Fruit fly (Drosophila melanogaster): Measurements from ENCODE around the gene bab2.
A peak's percentile ranks its signal among the peaks of the same experiment; 100 is the strongest.

Gene bab2

dm6 chr3L:1096944-1097911, 79.8 kb downstream of the bab2 start:
- TF ChIP-seq Clk (GFP tag; optimal IDR thresholded peaks at IDR 0.05) (no peak), CG1620 (GFP tag; optimal IDR thresholded peaks at IDR 0.05) (no peak)

- TF ChIP-seq bab1 (GFP tag; optimal IDR thresholded peaks at IDR 0.05) (no peak), toe (GFP tag; optimal IDR thresholded peaks at IDR 0.05) (no peak), Mnt (GFP tag; optimal IDR thresholded peaks at IDR 0.05) (no peak), Clk (GFP tag; optimal IDR thresholded peaks at IDR 0.05) (no peak), cnc (optimal IDR thresholded peaks at IDR 0.05) (no peak), CG7101 (tag; optimal IDR thresholded peaks at IDR 0.05) (no peak), CG14711 (tag; optimal IDR thresholded peaks at IDR 0.05) (no peak), CG12768 (GFP tag; optimal IDR thresholded peaks at IDR 0.05) (no peak), pad (GFP tag; optimal IDR thresholded peaks at IDR 0.05) (no peak), CG1620 (GFP tag; optimal IDR thresholded peaks at IDR 0.05) (no peak), tj (GFP tag; optimal IDR thresholded peaks at IDR 0.05) (no peak), cic (GFP tag; optimal IDR thresholded peaks at IDR 0.05) (no peak), kay (GFP tag; ENCODE audit: borderline replicate concordance) (no peak), CG33017 (tag; optimal IDR thresholded peaks at IDR 0.05) (no peak), CG5204 (GFP tag; optimal IDR thresholded peaks at IDR 0.05) (no peak), Crg-1 (GFP tag; optimal IDR thresholded peaks at IDR 0.05) (no peak), CG11617 (GFP tag; optimal IDR thresholded peaks at IDR 0.05) (no peak), Hr96 (GFP tag; optimal IDR thresholded peaks at IDR 0.05) (no peak), ovo (GFP tag; optimal IDR thresholded peaks at IDR 0.05) (no peak), CG7045 (GFP tag; optimal IDR thresholded peaks at IDR 0.05) (no peak)
Observed at dm6 chr3L:1095957-1096554, 81.0 kb downstream of the bab2 start.

DNA sequence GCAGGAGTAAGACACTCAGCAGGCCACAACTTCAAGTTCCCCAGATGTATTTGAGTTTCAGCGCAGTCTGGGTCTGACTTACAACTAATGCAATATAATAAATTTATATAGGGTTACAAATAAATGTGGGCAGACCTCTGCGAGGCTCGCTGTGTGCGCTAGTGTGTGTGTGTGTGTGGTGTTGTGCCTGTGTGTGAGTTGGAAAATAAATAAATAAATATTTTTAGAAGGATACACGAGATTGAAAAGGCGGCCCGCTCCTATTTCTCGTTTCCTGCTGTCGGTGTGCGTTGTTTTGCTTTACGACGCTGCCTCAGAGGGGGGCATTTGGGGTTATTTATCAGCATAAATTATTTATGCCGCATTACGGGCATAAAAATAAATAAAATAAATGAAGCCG, 82.4 kb downstream of the bab2 start:
- TF ChIP-seq CG7045 (GFP tag; optimal IDR thresholded peaks at IDR 0.05) (no peak), CG11617 (GFP tag; optimal IDR thresholded peaks at IDR 0.05) (no peak), cic (GFP tag; optimal IDR thresholded peaks at IDR 0.05) (no peak), tj (GFP tag; optimal IDR thresholded peaks at IDR 0.05) (no peak), pad (GFP tag; optimal IDR thresholded peaks at IDR 0.05) (no peak), Crg-1 (GFP tag; optimal IDR thresholded peaks at IDR 0.05) (no peak), cnc (optimal IDR thresholded peaks at IDR 0.05) (no peak), CG1620 (GFP tag; optimal IDR thresholded peaks at IDR 0.05) (no peak), CG5204 (GFP tag; optimal IDR thresholded peaks at IDR 0.05) (no peak), Clk (GFP tag; optimal IDR thresholded peaks at IDR 0.05) (no peak), bab1 (GFP tag; optimal IDR thresholded peaks at IDR 0.05) (no peak), CG12768 (GFP tag; optimal IDR thresholded peaks at IDR 0.05) (no peak), kay (GFP tag; ENCODE audit: borderline replicate concordance) (no peak), Mnt (GFP tag; optimal IDR thresholded peaks at IDR 0.05) (no peak), CG14711 (tag; optimal IDR thresholded peaks at IDR 0.05) (no peak)

- TF ChIP-seq CG33017 (tag; optimal IDR thresholded peaks at IDR 0.05) = no peak
- TF ChIP-seq CG12768 (GFP tag; optimal IDR thresholded peaks at IDR 0.05) = no peak
- no peak for TF ChIP-seq ovo (GFP tag; optimal IDR thresholded peaks at IDR 0.05)
- TF ChIP-seq CG14711 (tag; optimal IDR thresholded peaks at IDR 0.05) = no peak
- no peak for TF ChIP-seq tj (GFP tag; optimal IDR thresholded peaks at IDR 0.05)
- TF ChIP-seq Crg-1 (GFP tag; optimal IDR thresholded peaks at IDR 0.05) = no peak
- no peak for TF ChIP-seq toe (GFP tag; optimal IDR thresholded peaks at IDR 0.05)
Observed at dm6 chr3L:1094123-1094522, 83.0 kb downstream of the bab2 start.

DNA sequence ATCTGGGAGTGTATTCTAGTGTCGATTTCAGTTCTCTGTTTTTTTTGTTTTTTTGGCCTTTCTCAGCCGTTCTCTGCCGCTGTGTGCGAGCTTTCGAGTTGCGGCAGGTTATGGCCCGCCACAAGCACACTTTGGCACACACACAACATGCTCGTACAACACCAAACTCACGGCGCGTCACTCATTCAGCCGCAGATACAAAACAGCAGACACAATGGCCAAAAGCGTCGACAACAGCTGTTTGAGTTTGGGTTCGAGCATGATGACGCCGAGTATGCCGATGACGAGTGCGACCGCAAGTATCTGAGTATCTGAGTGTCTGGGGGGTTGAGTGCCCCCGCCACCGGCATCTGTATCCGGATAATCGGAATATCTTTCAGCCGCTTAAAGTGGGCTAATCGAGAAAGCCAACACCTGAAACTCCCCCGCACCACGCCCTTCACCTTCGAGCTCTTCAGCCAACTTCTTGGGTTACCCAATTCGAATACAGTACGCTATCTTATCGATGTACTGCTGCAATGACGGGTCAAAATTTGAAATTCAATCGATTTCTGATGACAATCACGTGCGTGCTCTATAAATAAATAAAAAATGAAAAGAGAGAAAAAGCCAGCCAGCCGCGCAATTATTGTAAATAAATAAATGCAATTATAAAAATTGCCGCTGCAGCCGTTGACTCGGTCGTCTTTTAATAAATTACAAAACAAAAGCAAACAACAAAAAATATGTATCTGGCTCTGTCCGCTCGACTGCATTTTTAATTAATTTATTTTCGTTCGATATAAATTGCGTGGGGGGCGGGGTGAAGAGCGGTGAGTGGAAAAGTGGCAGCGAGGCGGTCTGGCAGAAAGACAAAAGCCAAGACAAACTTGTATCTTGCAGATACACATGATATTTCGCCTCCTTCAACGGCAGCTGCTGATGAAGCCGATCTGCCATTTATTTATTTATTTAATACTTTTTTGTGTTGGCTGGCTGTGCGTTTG, 83.9 kb downstream of the bab2 start:
- TF ChIP-seq cnc (optimal IDR thresholded peaks at IDR 0.05) (peak in 1 of 2 experiments; percentile 30), CG1620 (GFP tag; optimal IDR thresholded peaks at IDR 0.05) (no peak), CG33017 (tag; optimal IDR thresholded peaks at IDR 0.05) (no peak), bab1 (GFP tag; optimal IDR thresholded peaks at IDR 0.05) (peak; percentile 17)

dm6 chr3L:1092253-1092652, 84.8 kb downstream of the bab2 start:
- TF ChIP-seq CG7045 (GFP tag; optimal IDR thresholded peaks at IDR 0.05) (no peak), kay (GFP tag; ENCODE audit: borderline replicate concordance) (peak; percentile 41)
